Fruit fly (Drosophila melanogaster): ENCODE measurements around the gene CG7011.

dm6 chr3L:15158330-15159114 lies 4.9 kb downstream of the CG7011 start, which contains the start of the genes Msh6 and Prp31:
- TF ChIP-seq pdm3 (GFP tag; optimal IDR thresholded peaks at IDR 0.05) (no peak), lz (GFP tag; optimal IDR thresholded peaks at IDR 0.05) (peak; percentile 54), Hr39 (GFP tag; optimal IDR thresholded peaks at IDR 0.05) (peak; percentile 84), dac (GFP tag; optimal IDR thresholded peaks at IDR 0.05) (no peak), Eip93F (GFP tag; optimal IDR thresholded peaks at IDR 0.05) (no peak), CG6808 (GFP tag; optimal IDR thresholded peaks at IDR 0.05) (no peak), Sox102F (GFP tag; optimal IDR thresholded peaks at IDR 0.05) (no peak), Eip78C (GFP tag) (no peak), CG32006 (GFP tag; optimal IDR thresholded peaks at IDR 0.05) (peak; percentile 79), acj6 (GFP tag; optimal IDR thresholded peaks at IDR 0.05) (no peak)
